Fruit fly (Drosophila melanogaster) whole organism, embryonic: Measurements from ENCODE around the gene CG33640.

Experiments used
- B-H1 ChIP-seq: fragments of 200-800 bp; sonication (Bioruptor generic); IDR thresholded peaks from 3 replicates; pipeline ENCODE4 v1.3.6; 2022; ENCODE audit warnings: missing biosample characterization, missing genetic modification characterization
- Blimp-1 ChIP-seq: fragments of 200-800 bp; sonication (Bioruptor generic); optimal IDR thresholded peaks from 3 replicates; lab custom pipeline; 2018; ENCODE audit warnings: missing biosample characterization, missing genetic modification characterization, mild to moderate bottlenecking, moderate library complexity, missing genetic modification reagents
- CG10267 ChIP-seq: fragments of 200-800 bp; sonication (Bioruptor generic); optimal IDR thresholded peaks from 2 replicates; lab custom pipeline; 2018; ENCODE audit warnings: missing biosample characterization, mild to moderate bottlenecking, missing genetic modification characterization, moderate library complexity
- CG10321 ChIP-seq: fragments of 200-800 bp; sonication (Bioruptor generic); IDR thresholded peaks from 2 replicates; pipeline ENCODE4 v1.3.6; 2022; ENCODE audit warnings: missing biosample characterization, missing genetic modification characterization
- CG10979 ChIP-seq: fragments of 200-800 bp; sonication (Bioruptor generic); optimal IDR thresholded peaks from 2 replicates; lab custom pipeline; 2018; ENCODE audit warnings: missing biosample characterization, mild to moderate bottlenecking, missing genetic modification characterization, moderate library complexity
- CG11093 ChIP-seq: fragments of 200-800 bp; sonication (Bioruptor generic); IDR thresholded peaks from 3 replicates; pipeline ENCODE4 v1.3.6; 2022; ENCODE audit warnings: missing biosample characterization, missing genetic modification characterization
- CG11696 ChIP-seq: fragments of 200-800 bp; sonication (Bioruptor generic); IDR thresholded peaks from 2 replicates; pipeline ENCODE4 v1.3.6; 2022; ENCODE audit warnings: missing biosample characterization, missing genetic modification characterization
- CG11723 ChIP-seq: fragments of 200-800 bp; sonication (Bioruptor generic); optimal IDR thresholded peaks from 2 replicates; lab custom pipeline; 2017; ENCODE audit warnings: missing biosample characterization, mild to moderate bottlenecking, missing genetic modification characterization
- CG12155 ChIP-seq: fragments of 200-800 bp; sonication (Bioruptor generic); optimal IDR thresholded peaks from 3 replicates; lab custom pipeline; 2016; ENCODE audit warnings: missing biosample characterization, missing genetic modification characterization
- CG12659 ChIP-seq: fragments of 200-800 bp; sonication (Bioruptor generic); optimal IDR thresholded peaks from 3 replicates; lab custom pipeline; 2017; ENCODE audit warnings: mild to moderate bottlenecking, missing biosample characterization, missing genetic modification reagents, missing genetic modification characterization
- CG15479 ChIP-seq: fragments of 200-800 bp; sonication (Bioruptor generic); optimal IDR thresholded peaks from 3 replicates; lab custom pipeline; 2019; ENCODE audit warnings: missing biosample characterization, mild to moderate bottlenecking, missing genetic modification characterization, moderate library complexity
- CG15514 ChIP-seq: fragments of 200-800 bp; sonication (Bioruptor generic); optimal IDR thresholded peaks from 3 replicates; lab custom pipeline; 2017; ENCODE audit warnings: missing biosample characterization, missing genetic modification characterization, mild to moderate bottlenecking, moderate library complexity, missing genetic modification reagents
- CG17186 ChIP-seq: fragments of 200-800 bp; sonication (Bioruptor generic); optimal IDR thresholded peaks from 3 replicates; lab custom pipeline; 2017; ENCODE audit warnings: missing biosample characterization, missing genetic modification reagents, missing genetic modification characterization
- CG17612 ChIP-seq: fragments of 200-800 bp; sonication (Bioruptor generic); IDR thresholded peaks from 2 replicates; pipeline ENCODE4 v1.3.6; 2022; ENCODE audit warnings: missing biosample characterization, missing genetic modification characterization
- CG3281 ChIP-seq: fragments of 200-800 bp; sonication (Bioruptor generic); optimal IDR thresholded peaks from 3 replicates; lab custom pipeline; 2017; ENCODE audit warnings: missing biosample characterization, mild to moderate bottlenecking, missing genetic modification characterization
- CG4404 ChIP-seq: fragments of 200-800 bp; sonication (Bioruptor generic); IDR thresholded peaks from 2 replicates; pipeline ENCODE4 v1.3.6; 2022; ENCODE audit warnings: missing biosample characterization, missing genetic modification characterization
- CG4707 ChIP-seq: fragments of 200-800 bp; sonication (Bioruptor generic); optimal IDR thresholded peaks from 2 replicates; lab custom pipeline; 2018; ENCODE audit warnings: missing biosample characterization, mild to moderate bottlenecking, missing genetic modification characterization, moderate library complexity
- CG7372 ChIP-seq: fragments of 200-800 bp; sonication (Bioruptor generic); IDR thresholded peaks from 2 replicates; pipeline ENCODE4 v1.3.6; 2022; ENCODE audit warnings: missing biosample characterization, missing genetic modification characterization
- CG7963 ChIP-seq: fragments of 200-800 bp; sonication (Bioruptor generic); IDR thresholded peaks from 3 replicates; pipeline ENCODE4 v1.3.6; 2022; ENCODE audit warnings: missing biosample characterization, missing genetic modification characterization; ENCODE audit not compliant: partially characterized antibody
- CG8924 ChIP-seq: fragments of 200-800 bp; optimal IDR thresholded peaks from 3 replicates; lab custom pipeline; 2019; ENCODE audit warnings: missing biosample characterization, mild to moderate bottlenecking, missing genetic modification characterization, moderate library complexity
- CG9797 ChIP-seq: fragments of 200-800 bp; sonication (Bioruptor generic); optimal IDR thresholded peaks from 3 replicates; lab custom pipeline; 2018; ENCODE audit warnings: missing biosample characterization, mild to moderate bottlenecking, missing genetic modification characterization
- CG9876 ChIP-seq: fragments of 200-800 bp; sonication (Bioruptor generic); optimal IDR thresholded peaks from 2 replicates; lab custom pipeline; 2016; ENCODE audit warnings: missing biosample characterization, missing genetic modification characterization
- CTCF ChIP-seq: fragments of 200-800 bp; sonication (Bioruptor generic); optimal IDR thresholded peaks from 2 replicates; lab custom pipeline; 2017; ENCODE audit warnings: missing biosample characterization, mild to moderate bottlenecking, missing genetic modification characterization, moderate library complexity
- Ets97D ChIP-seq: fragments of 200-800 bp; sonication (Bioruptor generic); optimal IDR thresholded peaks from 3 replicates; lab custom pipeline; 2016; ENCODE audit warnings: missing biosample characterization, missing genetic modification characterization
- Meics ChIP-seq: fragments of 200-800 bp; sonication (Bioruptor generic); optimal IDR thresholded peaks from 2 replicates; lab custom pipeline; 2017; ENCODE audit warnings: missing biosample characterization, mild to moderate bottlenecking, missing genetic modification characterization
- Mes4 ChIP-seq: fragments of 200-800 bp; sonication (Bioruptor generic); optimal IDR thresholded peaks from 2 replicates; lab custom pipeline; 2016; ENCODE audit warnings: missing biosample characterization, missing genetic modification characterization
- Optix ChIP-seq: fragments of 200-800 bp; sonication (Bioruptor generic); IDR thresholded peaks from 3 replicates; pipeline ENCODE4 v1.3.6; 2022; ENCODE audit warnings: missing biosample characterization, missing genetic modification characterization
- Ptx1 ChIP-seq: fragments of 200-800 bp; sonication (Bioruptor generic); IDR thresholded peaks from 2 replicates; pipeline ENCODE4 v1.3.6; 2022; ENCODE audit warnings: missing biosample characterization, missing genetic modification characterization
- ato ChIP-seq: fragments of 200-800 bp; sonication (Bioruptor generic); IDR thresholded peaks from 2 replicates; pipeline ENCODE4 v1.3.6; 2022; ENCODE audit warnings: missing biosample characterization, missing genetic modification characterization; ENCODE audit not compliant: partially characterized antibody
- bigmax ChIP-seq: fragments of 200-800 bp; sonication (Bioruptor generic); optimal IDR thresholded peaks from 2 replicates; lab custom pipeline; 2018; ENCODE audit warnings: missing biosample characterization, mild to moderate bottlenecking, missing genetic modification characterization
- chinmo ChIP-seq: fragments of 200-800 bp; sonication (Bioruptor generic); IDR thresholded peaks from 4 replicates; pipeline ENCODE4 v1.3.6; 2022; ENCODE audit warnings: missing biosample characterization, missing genetic modification characterization; ENCODE audit not compliant: partially characterized antibody
- corto ChIP-seq: fragments of 200-800 bp; sonication (Bioruptor generic); optimal IDR thresholded peaks from 2 replicates; lab custom pipeline; 2016; ENCODE audit warnings: missing biosample characterization, mild to moderate bottlenecking, missing genetic modification characterization, moderate library complexity
- crol ChIP-seq: fragments of 200-800 bp; sonication (Bioruptor generic); IDR thresholded peaks from 2 replicates; pipeline ENCODE4 v1.3.6; 2022; ENCODE audit warnings: missing biosample characterization, missing genetic modification characterization
- fd102C ChIP-seq: fragments of 200-800 bp; sonication (Bioruptor generic); optimal IDR thresholded peaks from 2 replicates; lab custom pipeline; 2018; ENCODE audit warnings: missing biosample characterization, mild to moderate bottlenecking, missing genetic modification characterization, moderate library complexity
- gem ChIP-seq: fragments of 200-800 bp; sonication (Bioruptor generic); optimal IDR thresholded peaks from 2 replicates; lab custom pipeline; 2019; ENCODE audit warnings: missing biosample characterization, mild to moderate bottlenecking, missing genetic modification characterization, moderate library complexity
- ken ChIP-seq: fragments of 200-800 bp; sonication (Bioruptor generic); IDR thresholded peaks from 3 replicates; pipeline ENCODE4 v1.3.6; 2022; ENCODE audit warnings: missing biosample characterization, missing genetic modification characterization
- lab ChIP-seq: fragments of 200-800 bp; sonication (Bioruptor generic); optimal IDR thresholded peaks from 3 replicates; lab custom pipeline; 2017; ENCODE audit warnings: missing biosample characterization, missing genetic modification characterization, mild to moderate bottlenecking, moderate library complexity, missing genetic modification reagents
- maf-S ChIP-seq: fragments of 200-800 bp; sonication (Bioruptor generic); optimal IDR thresholded peaks from 2 replicates; lab custom pipeline; 2016; ENCODE audit warnings: missing biosample characterization, missing genetic modification characterization
- mam ChIP-seq: fragments of 200-800 bp; sonication (Bioruptor generic); optimal IDR thresholded peaks from 3 replicates; lab custom pipeline; 2016; ENCODE audit warnings: missing biosample characterization, missing genetic modification characterization
- otp ChIP-seq: fragments of 200-800 bp; sonication (Bioruptor generic); IDR thresholded peaks from 3 replicates; pipeline ENCODE4, ENCODE4 v1.3.6; 2022; ENCODE audit warnings: missing biosample characterization, missing genetic modification characterization
- tio ChIP-seq: fragments of 200-800 bp; sonication (Bioruptor generic); optimal IDR thresholded peaks from 2 replicates; lab custom pipeline; 2017; ENCODE audit warnings: missing biosample characterization, missing genetic modification characterization, inconsistent platforms
- ttk ChIP-seq: fragments of 200-800 bp; sonication (Bioruptor generic); IDR thresholded peaks from 2 replicates; pipeline ENCODE4 v2.1.2; 2022; ENCODE audit warnings: missing biosample characterization, missing genetic modification characterization
- unc-4 ChIP-seq: fragments of 200-800 bp; sonication (Bioruptor generic); IDR thresholded peaks from 2 replicates; pipeline ENCODE4 v1.3.6; 2022; ENCODE audit warnings: missing biosample characterization, missing genetic modification characterization; ENCODE audit not compliant: partially characterized antibody
- unpg ChIP-seq: fragments of 200-800 bp; sonication (Bioruptor generic); optimal IDR thresholded peaks from 3 replicates; lab custom pipeline; 2018; ENCODE audit warnings: missing biosample characterization, mild to moderate bottlenecking, missing genetic modification characterization, moderate library complexity

Gene CG33640

dm6 chr2L:13532524-13532923, 4.9 kb downstream of the CG33640 start, which contains the start of gene CG33645:
Gene CG33645 (plus strand): TSS chr2L:13532824.
- no peak for TF ChIP-seq CG15514 (GFP tag; lab: Kevin White, UChicago)
- TF ChIP-seq B-H1 (GFP tag; lab: Robert Waterston, UW), result no peak
- TF ChIP-seq maf-S, result no peak
- TF ChIP-seq unpg (GFP tag; lab: Kevin White, UChicago), result no peak

- TF ChIP-seq lab (GFP tag; lab: Kevin White, UChicago) (no peak), CG4404 (GFP tag; lab: Robert Waterston, UW) (no peak), CG11093 (GFP tag; lab: Robert Waterston, UW) (no peak), tio (no peak), CG9876 (no peak), Meics (GFP tag; lab: Kevin White, UChicago) (no peak), CG15479 (GFP tag; lab: Kevin White, UChicago) (no peak), ato (GFP tag; lab: Robert Waterston, UW) (no peak), CG12155 (no peak), Mes4 (GFP tag; lab: Kevin White, UChicago) (no peak), mam (GFP tag; lab: Kevin White, UChicago) (no peak), corto (GFP tag; lab: Kevin White, UChicago) (no peak), ttk (GFP tag; lab: Robert Waterston, UW) (no peak), CG8924 (tag; lab: Kevin White, UChicago) (no peak), bigmax (no peak), Ptx1 (GFP tag; lab: Robert Waterston, UW) (no peak), Optix (no peak), CG17186 (no peak)
Measured at dm6 chr2L:13535678-13536077, 8.0 kb downstream of the CG33640 start, which contains the start of gene CG15638. Gene CG15638 (minus strand): TSS chr2L:13535778.

DNA sequence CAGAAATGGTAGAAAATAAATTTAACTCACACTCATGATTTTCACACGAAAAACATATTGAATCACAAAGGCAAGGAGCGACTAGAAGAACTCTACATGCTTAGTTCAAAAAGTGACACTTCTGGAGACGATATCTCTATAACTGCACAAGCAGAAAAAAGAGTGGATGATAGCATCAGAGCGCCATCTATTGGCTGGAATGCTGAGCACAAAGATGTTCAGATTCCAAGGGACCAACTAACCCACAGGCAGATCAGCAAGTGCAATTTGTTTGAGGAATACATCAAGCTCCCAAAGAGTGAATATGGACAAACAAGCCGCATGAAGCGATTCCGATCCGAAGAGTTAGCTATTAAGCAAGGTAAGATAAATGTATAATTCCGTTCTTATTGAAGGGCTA, 13.1 kb downstream of the CG33640 start, which contains the start of gene CG16852:
CG16852 (plus strand) TSS at position 48 of the 400 bp plus-strand sequence.
- TF ChIP-seq CG10321 (no peak), CG10979 (tag; lab: Kevin White, UChicago) (peak; percentile 56), CG4707 (GFP tag; lab: Kevin White, UChicago) (no peak), CG11723 (GFP tag; lab: Kevin White, UChicago) (no peak), CTCF (GFP tag; lab: Kevin White, UChicago) (peak; percentile 79)

DNA sequence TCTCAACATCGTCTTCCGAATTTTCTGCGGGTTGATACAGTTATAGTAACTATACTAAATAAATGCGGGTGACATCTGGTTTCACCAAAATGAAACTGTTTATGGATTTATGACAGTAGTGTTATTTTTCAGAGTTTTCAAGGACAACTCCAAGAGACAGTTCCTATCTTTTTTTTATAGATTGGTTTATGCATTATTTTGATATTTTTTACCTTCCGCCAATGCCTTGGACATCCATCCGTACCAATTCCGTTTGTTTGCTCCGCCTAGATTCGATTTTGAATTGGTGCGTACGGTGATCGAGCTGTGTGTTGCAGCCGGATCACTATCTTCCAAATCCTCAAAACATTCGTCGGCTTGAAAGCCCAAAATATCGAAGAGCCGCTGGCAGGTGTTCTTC, 14.3 kb downstream of the CG33640 start, which contains the start of gene CG16853:
CG16853 (plus strand) TSS at position 301 of the 400 bp plus-strand sequence.
- TF ChIP-seq CG7963 (GFP tag; lab: Robert Waterston, UW) (no peak), CG12659 (GFP tag; lab: Kevin White, UChicago) (no peak), CG4404 (GFP tag; lab: Robert Waterston, UW) (no peak), gem (tag; lab: Kevin White, UChicago) (no peak), unc-4 (no peak), crol (GFP tag; lab: Robert Waterston, UW) (no peak), CG9797 (GFP tag; lab: Kevin White, UChicago) (no peak), CG10267 (tag; lab: Kevin White, UChicago) (no peak), chinmo (GFP tag; lab: Robert Waterston, UW) (no peak), CG3281 (GFP tag; lab: Kevin White, UChicago) (no peak), otp (GFP tag; lab: Robert Waterston, UW) (no peak), Ets97D (no peak), fd102C (GFP tag; lab: Kevin White, UChicago) (no peak), ken (GFP tag; lab: Robert Waterston, UW) (no peak), CG7372 (no peak), CG17612 (no peak), Blimp-1 (no peak), CG11696 (GFP tag; lab: Robert Waterston, UW) (no peak)
